Worm (Caenorhabditis elegans) whole organism, L1 larva: ENCODE measurements around the gene Y49A3A.3.

Experiments
- C04F5.9 ChIP-seq: sonication (generic microtip); optimal IDR thresholded peaks from 2 replicates; lab custom pipeline; 2016; ENCODE audit warnings: missing genetic modification characterization, missing compliant biosample characterization
- C16A3.4 ChIP-seq: fragments of 150-350 bp; optimal IDR thresholded peaks from 2 replicates; lab custom pipeline; 2014; ENCODE audit warnings: missing biosample characterization, missing genetic modification characterization
- ceh-63 ChIP-seq: fragments of 200-800 bp; sonication (Bioruptor generic); optimal IDR thresholded peaks from 2 replicates; lab custom pipeline; 2018; ENCODE audit warnings: mild to moderate bottlenecking, missing genetic modification characterization, missing compliant biosample characterization
- egl-27 ChIP-seq, 2 experiments: fragments of 150-350 bp in 1 of 2; sonication (generic microtip); optimal IDR thresholded peaks; 3 replicates each; lab custom pipeline; 2017 to 2018; ENCODE audit warnings: missing biosample characterization in 2 of 2, missing genetic modification characterization in 2 of 2, missing genetic modification reagents in 2 of 2
- fos-1 ChIP-seq: fragments of 150-350 bp; optimal IDR thresholded peaks from 2 replicates; lab custom pipeline; 2014; ENCODE audit warnings: missing biosample characterization, missing genetic modification characterization
- jun-1 ChIP-seq: fragments of 150-350 bp; optimal IDR thresholded peaks from 2 replicates; lab custom pipeline; 2014; ENCODE audit warnings: missing biosample characterization, missing genetic modification reagents, missing genetic modification characterization
- lin-13 ChIP-seq: fragments of 150-350 bp; optimal IDR thresholded peaks from 2 replicates; lab custom pipeline; 2014; ENCODE audit warnings: missing biosample characterization, missing genetic modification reagents, missing genetic modification characterization
- lin-14 ChIP-seq: fragments of 200-800 bp; sonication (Bioruptor generic); optimal IDR thresholded peaks from 2 replicates; lab custom pipeline; 2018; ENCODE audit warnings: mild to moderate bottlenecking, missing genetic modification characterization, moderate library complexity, missing compliant biosample characterization
- lir-3 ChIP-seq: sonication (generic microtip); optimal IDR thresholded peaks from 2 replicates; lab custom pipeline; 2016; ENCODE audit warnings: mild to moderate bottlenecking, missing genetic modification characterization, moderate library complexity, missing compliant biosample characterization; ENCODE audit not compliant: poor library complexity
- nhr-11 ChIP-seq: fragments of 150-350 bp; optimal IDR thresholded peaks from 2 replicates; lab custom pipeline; 2014; ENCODE audit warnings: missing biosample characterization, missing genetic modification characterization
- nhr-19 ChIP-seq: fragments of 200-800 bp; sonication (Bioruptor generic); conservative IDR thresholded peaks from 2 replicates; pipeline ENCODE4 v1.3.6; 2022; ENCODE audit warnings: missing genetic modification characterization, missing compliant biosample characterization
- pqm-1 ChIP-seq: sonication (generic microtip); optimal IDR thresholded peaks from 3 replicates; lab custom pipeline; 2017; ENCODE audit warnings: missing biosample characterization, missing genetic modification characterization

ce11 chrV:14320246-14320645, 34.0 kb upstream of the Y49A3A.3 start, which contains the start of gene F47B8.14:
- no peak for TF ChIP-seq fos-1
- no peak for TF ChIP-seq nhr-19 (GFP tag; lab: Robert Waterston, UW)
- no peak for TF ChIP-seq C04F5.9 (tag; lab: Kevin White, UChicago)
- no peak for TF ChIP-seq lin-13
- TF ChIP-seq lin-14 (GFP tag; lab: Kevin White, UChicago): no peak
- no peak for TF ChIP-seq nhr-11 (tag; lab: Kevin White, UChicago)
- TF ChIP-seq C16A3.4 (tag; lab: Kevin White, UChicago): no peak
- no peak for TF ChIP-seq ceh-63 (GFP tag; lab: Kevin White, UChicago)
- no peak for TF ChIP-seq lir-3 (tag; lab: Kevin White, UChicago)
- no peak for TF ChIP-seq egl-27 (tag; optimal IDR thresholded peaks at IDR 0.05; lab: Kevin White, UChicago)
- no peak for TF ChIP-seq pqm-1 (tag; lab: Kevin White, UChicago)
- TF ChIP-seq jun-1 (tag; lab: Kevin White, UChicago): no peak
